Worm (Caenorhabditis elegans): ENCODE data around the gene C48A7.16.
A peak's percentile ranks its signal among the peaks of the same experiment; 100 is the strongest.

C48A7.16 gene

ce11 chrIV:7400502-7401118 lies 4.7 kb upstream of the C48A7.16 start:
- no peak for TF ChIP-seq dao-5 (tag; optimal IDR thresholded peaks at IDR 0.05)
- peak; percentile 53 for TF ChIP-seq him-1 (tag; optimal IDR thresholded peaks at IDR 0.05)

DNA sequence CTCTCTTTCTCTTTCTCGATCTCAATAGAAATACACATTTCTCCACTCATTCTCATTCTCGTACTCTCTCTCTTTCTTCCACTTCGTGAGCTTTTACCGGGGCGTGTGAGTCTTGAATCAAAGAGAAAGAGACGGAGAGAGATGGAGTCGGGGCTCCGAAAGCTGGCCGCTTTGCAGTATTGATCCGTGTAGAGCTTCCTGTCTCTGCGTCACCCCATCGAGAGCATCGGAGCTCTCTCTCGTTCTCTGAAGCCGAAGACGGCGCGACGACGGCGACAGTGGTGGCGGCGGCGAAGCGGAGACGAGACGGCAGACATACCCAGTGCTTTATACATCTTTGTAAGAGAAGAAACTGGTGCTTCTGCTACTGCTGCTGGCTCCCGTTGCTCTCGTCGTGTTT lies 3.2 kb upstream of the C48A7.16 start:
- TF ChIP-seq him-1 (tag; optimal IDR thresholded peaks at IDR 0.05) (peak; percentile 83), dao-5 (tag; optimal IDR thresholded peaks at IDR 0.05) (no peak), W03F9.2 (tag; optimal IDR thresholded peaks at IDR 0.05) (no peak)

DNA sequence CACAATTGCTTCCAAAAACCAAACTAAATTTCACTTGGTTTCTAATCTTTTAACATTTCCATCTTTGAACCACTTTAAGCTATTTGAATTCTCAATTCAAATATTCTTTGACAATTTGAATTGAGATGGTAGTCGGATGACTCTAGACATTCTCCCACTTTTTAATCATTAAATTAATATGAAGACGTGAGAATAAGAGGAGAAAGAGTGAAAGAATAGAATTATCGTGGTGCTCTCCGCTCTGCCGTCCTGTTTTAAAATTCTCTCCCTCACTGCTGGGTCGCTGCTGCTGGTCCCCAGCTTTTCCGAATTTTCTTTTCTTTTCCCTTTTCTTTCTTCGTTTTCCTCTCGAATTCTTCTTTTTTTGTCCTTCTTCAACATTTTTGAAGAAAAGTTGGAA lies 1.9 kb upstream of the C48A7.16 start:
- no peak for TF ChIP-seq him-1 (tag; optimal IDR thresholded peaks at IDR 0.05)
- no peak for TF ChIP-seq W03F9.2 (tag; optimal IDR thresholded peaks at IDR 0.05)
- no peak for TF ChIP-seq dao-5 (tag; optimal IDR thresholded peaks at IDR 0.05)

ce11 chrIV:7406690-7407089 lies 1.4 kb downstream of the C48A7.16 start:
- TF ChIP-seq him-1 (tag; optimal IDR thresholded peaks at IDR 0.05) (no peak), dao-5 (tag; optimal IDR thresholded peaks at IDR 0.05) (no peak), W03F9.2 (tag; optimal IDR thresholded peaks at IDR 0.05) (no peak)

DNA sequence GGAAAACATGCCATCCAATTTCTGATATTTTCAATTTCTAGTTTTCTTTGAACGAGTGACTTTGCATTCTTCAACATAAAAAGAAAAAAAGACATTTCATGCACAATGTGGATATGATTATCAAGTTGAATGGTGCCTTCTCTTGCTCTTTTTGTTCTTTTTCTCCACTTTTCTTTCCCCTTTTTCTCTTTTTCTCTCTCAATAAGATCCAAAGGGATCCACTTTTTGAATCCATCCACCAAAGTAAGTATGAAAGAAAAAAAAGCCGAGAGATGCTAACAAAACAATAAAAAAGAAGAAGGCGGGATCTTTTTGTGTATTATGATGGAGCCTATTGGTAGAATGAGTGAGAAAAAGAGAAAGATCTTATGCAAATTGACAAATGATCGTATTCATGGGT lies 2.0 kb downstream of the C48A7.16 start:
- no peak for TF ChIP-seq him-1 (tag; optimal IDR thresholded peaks at IDR 0.05)
- no peak for TF ChIP-seq dao-5 (tag; optimal IDR thresholded peaks at IDR 0.05)
- no peak for TF ChIP-seq W03F9.2 (tag; optimal IDR thresholded peaks at IDR 0.05)

DNA sequence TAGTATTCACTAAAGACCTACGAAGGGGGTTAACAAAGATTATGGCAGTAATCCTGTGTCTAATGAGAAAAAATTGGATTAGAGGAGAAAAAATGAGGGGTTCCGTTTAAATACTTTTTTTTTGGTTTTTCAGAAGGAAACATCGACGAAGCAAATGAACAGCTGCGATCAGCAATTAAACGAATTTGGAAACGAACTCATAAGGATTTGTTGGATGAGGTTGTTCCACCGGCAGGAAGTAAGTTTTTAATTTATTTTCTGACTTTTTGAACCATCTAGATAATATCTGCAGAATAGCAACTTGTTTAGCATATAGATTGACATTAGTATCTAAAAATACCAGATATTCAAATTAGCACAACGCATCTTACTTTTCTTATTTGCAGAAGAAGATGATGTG lies 8.3 kb downstream of the C48A7.16 start:
- TF ChIP-seq W03F9.2 (tag; optimal IDR thresholded peaks at IDR 0.05): no peak
- TF ChIP-seq him-1 (tag; optimal IDR thresholded peaks at IDR 0.05): no peak
- no peak for TF ChIP-seq dao-5 (tag; optimal IDR thresholded peaks at IDR 0.05)

DNA sequence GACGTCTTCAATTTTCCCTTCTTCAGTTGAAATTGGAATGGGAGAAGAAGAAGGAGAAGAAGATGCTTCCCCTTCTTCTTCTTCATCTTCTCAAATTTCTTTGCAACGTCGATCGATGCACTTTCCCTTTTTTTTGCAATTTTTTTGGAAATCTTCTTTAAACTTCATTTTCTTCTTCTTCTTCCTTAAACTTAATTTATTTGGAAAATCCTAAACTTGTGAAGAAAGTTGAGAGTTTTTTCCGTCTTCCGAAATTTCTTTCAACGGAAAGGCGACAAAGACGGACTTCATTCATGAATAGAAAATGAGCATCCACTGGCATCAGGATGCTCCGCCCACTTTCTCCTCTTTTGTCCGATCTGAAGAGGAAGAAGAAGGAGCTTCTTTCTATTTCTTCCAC lies 8.9 kb downstream of the C48A7.16 start:
- TF ChIP-seq dao-5 (tag; optimal IDR thresholded peaks at IDR 0.05) (no peak), him-1 (tag; optimal IDR thresholded peaks at IDR 0.05) (no peak), W03F9.2 (tag; optimal IDR thresholded peaks at IDR 0.05) (no peak)

- TF ChIP-seq W03F9.2 (tag; optimal IDR thresholded peaks at IDR 0.05) (no peak), him-1 (tag; optimal IDR thresholded peaks at IDR 0.05) (no peak), dao-5 (tag; optimal IDR thresholded peaks at IDR 0.05) (no peak)
These were observed 13.5 kb downstream of the C48A7.16 start, which contains the start of gene B0496.6 for ce11 chrIV:7418818-7419217. Gene B0496.6 (plus strand): TSS chrIV:7419118.

DNA sequence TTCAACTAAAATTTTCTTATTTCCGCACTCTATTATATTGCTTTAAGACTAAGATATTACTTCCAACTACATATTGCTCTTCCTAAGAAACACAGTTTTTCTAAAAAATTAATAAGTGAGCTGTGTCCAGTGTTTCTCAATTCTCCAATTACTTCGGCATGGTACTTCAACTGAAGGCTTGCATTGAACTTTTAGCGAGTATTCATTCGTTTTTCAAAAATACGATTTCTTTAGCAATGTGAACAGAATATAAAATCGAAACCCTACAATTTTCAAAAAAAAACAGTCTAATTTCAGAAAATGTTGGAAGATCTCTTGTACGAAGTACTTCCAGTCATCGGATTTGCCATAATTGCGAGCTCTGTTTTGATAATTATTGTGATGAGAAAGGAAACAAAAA lies 15.6 kb downstream of the C48A7.16 start, which contains the start of gene srtx-1:
srtx-1 (plus strand) TSS at position 301 of the 400 bp plus-strand sequence.
- no peak for TF ChIP-seq dao-5 (tag; optimal IDR thresholded peaks at IDR 0.05)
- no peak for TF ChIP-seq W03F9.2 (tag; optimal IDR thresholded peaks at IDR 0.05)
- TF ChIP-seq him-1 (tag; optimal IDR thresholded peaks at IDR 0.05): no peak

ce11 chrIV:7424198-7424597 lies 18.9 kb downstream of the C48A7.16 start, which contains the start of gene unc-82:
Gene unc-82 (plus strand): TSS chrIV:7424498.
- no peak for TF ChIP-seq dao-5 (tag; optimal IDR thresholded peaks at IDR 0.05)
- no peak for TF ChIP-seq him-1 (tag; optimal IDR thresholded peaks at IDR 0.05)
- TF ChIP-seq W03F9.2 (tag; optimal IDR thresholded peaks at IDR 0.05): no peak

DNA sequence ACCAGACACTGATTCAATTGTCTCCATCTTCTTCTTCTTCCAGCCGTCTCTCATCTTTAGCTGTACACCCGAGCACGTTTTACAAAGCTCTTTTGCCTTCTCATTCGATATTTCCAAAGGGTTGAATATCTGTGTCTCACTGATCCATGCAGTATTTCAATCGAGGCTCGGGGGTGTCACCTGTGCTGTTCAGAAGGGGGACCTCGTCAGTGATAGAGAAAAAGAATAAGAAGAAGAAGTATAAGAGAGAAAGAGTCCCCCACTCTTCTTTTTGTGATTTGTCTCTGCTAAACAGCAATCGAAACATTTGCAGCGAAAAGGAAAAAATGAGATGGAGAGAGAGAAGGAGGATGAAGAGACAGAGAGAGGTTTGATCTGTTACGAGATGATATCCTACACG lies 20.8 kb downstream of the C48A7.16 start:
- TF ChIP-seq him-1 (tag; optimal IDR thresholded peaks at IDR 0.05) (no peak), W03F9.2 (tag; optimal IDR thresholded peaks at IDR 0.05) (no peak), dao-5 (tag; optimal IDR thresholded peaks at IDR 0.05) (no peak)

- no peak for TF ChIP-seq W03F9.2 (tag; optimal IDR thresholded peaks at IDR 0.05)
- TF ChIP-seq dao-5 (tag; optimal IDR thresholded peaks at IDR 0.05): no peak
- no peak for TF ChIP-seq him-1 (tag; optimal IDR thresholded peaks at IDR 0.05)
These were observed 23.1 kb downstream of the C48A7.16 start for ce11 chrIV:7428347-7428746.

ce11 chrIV:7428998-7429397 lies 23.7 kb downstream of the C48A7.16 start:
- TF ChIP-seq him-1 (tag; optimal IDR thresholded peaks at IDR 0.05): no peak
- TF ChIP-seq dao-5 (tag; optimal IDR thresholded peaks at IDR 0.05): no peak
- TF ChIP-seq W03F9.2 (tag; optimal IDR thresholded peaks at IDR 0.05): no peak

ce11 chrIV:7433858-7434257 lies 28.6 kb downstream of the C48A7.16 start, which contains the start of gene B0496.11:
Gene B0496.11 (minus strand): TSS chrIV:7433958.
- TF ChIP-seq him-1 (tag; optimal IDR thresholded peaks at IDR 0.05) (no peak), dao-5 (tag; optimal IDR thresholded peaks at IDR 0.05) (no peak), W03F9.2 (tag; optimal IDR thresholded peaks at IDR 0.05) (no peak)

ce11 chrIV:7439377-7439776 lies 34.1 kb downstream of the C48A7.16 start:
- TF ChIP-seq him-1 (tag; optimal IDR thresholded peaks at IDR 0.05): no peak
- TF ChIP-seq dao-5 (tag; optimal IDR thresholded peaks at IDR 0.05): no peak
- TF ChIP-seq W03F9.2 (tag; optimal IDR thresholded peaks at IDR 0.05): no peak

All from whole organism, L4/young adult.